Worm (Caenorhabditis elegans): ENCODE results near the gene Y43F8B.10.
A peak's percentile ranks its signal among the peaks of the same experiment; 100 is the strongest.

The Y43F8B.10 gene

ce11 chrV:19433806-19434437, 40.3 kb upstream of the Y43F8B.10 start, which contains the start of gene C25F9.16:
TSS of gene C25F9.16 (plus strand) at chrV:19434387.
- TF ChIP-seq lag-1 (GFP tag; IDR thresholded peaks at IDR 0.05), result no peak
- peak; percentile 61; the same call in 1 of the 2 replicates for TF ChIP-seq cebp-1 (GFP tag; IDR thresholded peaks at IDR 0.05)
- TF ChIP-seq cebp-1 (tag; optimal IDR thresholded peaks at IDR 0.05), result peak; percentile 72

ce11 chrV:19436307-19436706, 38.0 kb upstream of the Y43F8B.10 start, which contains the start of gene C25F9.14:
TSS of gene C25F9.14 (plus strand) at chrV:19436484.
- TF ChIP-seq nhr-90 (tag; optimal IDR thresholded peaks at IDR 0.05) (no peak), nhr-80 (tag; optimal IDR thresholded peaks at IDR 0.05) (peak; percentile 51), cebp-1 (GFP tag; IDR thresholded peaks at IDR 0.05) (peak; percentile 51; the same call in 1 of the 2 replicates), cebp-1 (tag; optimal IDR thresholded peaks at IDR 0.05) (peak; percentile 80)

- peak; percentile 36; the same call in 1 of the 2 replicates for TF ChIP-seq cebp-1 (GFP tag; IDR thresholded peaks at IDR 0.05)
- peak; percentile 88 for TF ChIP-seq cebp-1 (tag; optimal IDR thresholded peaks at IDR 0.05)
- TF ChIP-seq unc-62 (GFP tag; optimal IDR thresholded peaks at IDR 0.05), result peak; percentile 3
- TF ChIP-seq C06A6.2 (GFP tag; conservative IDR thresholded peaks at IDR 0.05), result no peak
- TF ChIP-seq K12H6.12 (tag; optimal IDR thresholded peaks at IDR 0.05), result no peak
- TF ChIP-seq egl-44 (GFP tag; IDR thresholded peaks at IDR 0.05), result no peak
- no peak for TF ChIP-seq somi-1 (GFP tag; optimal IDR thresholded peaks at IDR 0.05)
- TF ChIP-seq madf-3 (GFP tag; IDR thresholded peaks at IDR 0.05), result no peak
- no peak for TF ChIP-seq cebp-2 (GFP tag; IDR thresholded peaks at IDR 0.05)
- TF ChIP-seq lag-1 (GFP tag; IDR thresholded peaks at IDR 0.05), result no peak
- no peak for TF ChIP-seq hrde-1 (tag; optimal IDR thresholded peaks at IDR 0.05; ENCODE audit: borderline replicate concordance)
- no peak for TF ChIP-seq lsl-1 (GFP tag; optimal IDR thresholded peaks at IDR 0.05)
These were observed 30.7 kb upstream of the Y43F8B.10 start for ce11 chrV:19443599-19443998.

ce11 chrV:19445442-19445841, 28.8 kb upstream of the Y43F8B.10 start, which contains the start of gene M04C3.1:
TSS of gene M04C3.1 (minus strand) at chrV:19445605.
- TF ChIP-seq nhr-80 (tag; optimal IDR thresholded peaks at IDR 0.05) (peak; percentile 23), mel-28 (tag; optimal IDR thresholded peaks at IDR 0.05; ENCODE audit: borderline replicate concordance) (no peak)

- TF ChIP-seq B0261.1 (tag; optimal IDR thresholded peaks at IDR 0.05) (no peak), F33H1.4 (GFP tag; IDR thresholded peaks at IDR 0.05) (no peak), T07F8.4 (tag; optimal IDR thresholded peaks at IDR 0.05) (no peak), unc-130 (GFP tag; optimal IDR thresholded peaks at IDR 0.05) (no peak), pha-4 (tag; optimal IDR thresholded peaks at IDR 0.05) (no peak), ztf-28 (GFP tag; IDR thresholded peaks at IDR 0.05) (no peak), ceh-91 (GFP tag; IDR thresholded peaks at IDR 0.05) (no peak), aptf-2 (GFP tag; conservative IDR thresholded peaks at IDR 0.05) (no peak), die-1 (tag; optimal IDR thresholded peaks at IDR 0.05) (no peak), K12H6.12 (tag; optimal IDR thresholded peaks at IDR 0.05) (no peak)
These were observed 25.5 kb upstream of the Y43F8B.10 start, which contains the start of gene M04C3.2 for ce11 chrV:19448805-19449204. TSS of gene M04C3.2 (minus strand) at chrV:19448905.

- no peak for TF ChIP-seq xnd-1 (tag; optimal IDR thresholded peaks at IDR 0.05)
- no peak for TF ChIP-seq mcd-1 (GFP tag; IDR thresholded peaks at IDR 0.05)
- peak; percentile 23 for TF ChIP-seq nhr-80 (tag; optimal IDR thresholded peaks at IDR 0.05)
- TF ChIP-seq F57A8.1 (GFP tag; optimal IDR thresholded peaks at IDR 0.05), result no peak
- no peak for TF ChIP-seq ceh-58 (GFP tag; IDR thresholded peaks at IDR 0.05)
- no peak for TF ChIP-seq ztf-18 (tag; optimal IDR thresholded peaks at IDR 0.05)
- no peak for TF ChIP-seq gei-17 (GFP tag; optimal IDR thresholded peaks at IDR 0.05)
These were observed 24.7 kb upstream of the Y43F8B.10 start, which contains the start of gene M04C3.5 for ce11 chrV:19449544-19449943. TSS of gene M04C3.5 (plus strand) at chrV:19449733.
